Worm (Caenorhabditis elegans) whole organism, midembryonic: Measurements from ENCODE around the gene T21H3.1.

Source experiments
- T22C8.4 ChIP-seq: fragments of 200-800 bp; sonication (Bioruptor generic); IDR thresholded peaks from 2 replicates; pipeline ENCODE4 v1.3.6; 2022; ENCODE audit warnings: missing genetic modification characterization, missing compliant biosample characterization
- cog-1 ChIP-seq: sonication (generic microtip); optimal IDR thresholded peaks from 2 replicates; lab custom pipeline; 2016; ENCODE audit warnings: missing genetic modification characterization, missing compliant biosample characterization
- flt-1 ChIP-seq: fragments of 200-800 bp; sonication (Bioruptor generic); IDR thresholded peaks from 2 replicates; pipeline ENCODE4 v1.3.6; 2022; ENCODE audit warnings: missing genetic modification characterization, missing compliant biosample characterization
- klf-2 ChIP-seq: fragments of 200-800 bp; sonication (Bioruptor generic); conservative IDR thresholded peaks from 2 replicates; pipeline ENCODE4 v1.3.6; 2022; ENCODE audit warnings: missing genetic modification reagents, missing genetic modification characterization, missing compliant biosample characterization
- med-1 ChIP-seq: sonication (generic microtip); optimal IDR thresholded peaks from 2 replicates; lab custom pipeline; 2017; ENCODE audit warnings: missing genetic modification characterization, mild to moderate bottlenecking, missing compliant biosample characterization, antibody characterized with exemption, missing genetic modification reagents; ENCODE audit not compliant: insufficient read depth
- ref-1 ChIP-seq: fragments of 200-800 bp; sonication (Bioruptor generic); conservative IDR thresholded peaks from 2 replicates; pipeline ENCODE4 v1.3.6; 2022; ENCODE audit warnings: missing genetic modification reagents, missing genetic modification characterization, missing compliant biosample characterization
- tab-1 ChIP-seq: fragments of 200-800 bp; sonication (Bioruptor generic); IDR thresholded peaks from 2 replicates; pipeline ENCODE4 v1.3.6; 2022; ENCODE audit warnings: missing genetic modification characterization, missing compliant biosample characterization
- ztf-23 ChIP-seq: fragments of 200-800 bp; sonication (Bioruptor generic); IDR thresholded peaks from 2 replicates; pipeline ENCODE4 v1.3.6; 2022; ENCODE audit warnings: missing genetic modification reagents, missing genetic modification characterization, missing compliant biosample characterization
- ztf-29 ChIP-seq: fragments of 200-800 bp; sonication (Bioruptor generic); IDR thresholded peaks from 2 replicates; pipeline ENCODE4 v1.3.6; 2022; ENCODE audit warnings: missing genetic modification reagents, missing genetic modification characterization, missing compliant biosample characterization

DNA sequence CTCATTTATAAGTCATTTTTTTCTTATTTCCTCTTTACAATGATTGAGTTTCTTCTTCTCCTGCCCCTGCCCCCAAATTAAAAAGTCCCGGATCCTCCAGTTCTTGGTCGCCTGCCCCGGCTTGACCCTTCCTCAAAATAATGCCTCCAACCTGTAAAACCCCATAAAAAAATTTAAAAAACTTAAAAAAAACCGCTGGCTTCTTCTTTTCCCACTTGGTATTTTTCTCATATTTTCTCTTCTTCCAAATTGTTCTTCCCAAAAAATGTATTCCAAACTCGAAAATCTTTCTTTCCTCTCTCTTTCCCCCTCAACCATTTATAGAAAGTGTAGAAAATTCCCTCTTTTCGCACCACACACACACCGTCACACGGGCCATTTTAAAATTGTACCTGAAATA, 19.1 kb upstream of the T21H3.1 start:
- TF ChIP-seq ztf-23 (GFP tag; lab: Robert Waterston, UW) (no peak), ref-1 (GFP tag; lab: Robert Waterston, UW) (no peak), med-1 (GFP tag; lab: Kevin White, UChicago) (no peak), tab-1 (GFP tag; lab: Robert Waterston, UW) (no peak), T22C8.4 (GFP tag; lab: Robert Waterston, UW) (no peak), ztf-29 (GFP tag; lab: Robert Waterston, UW) (no peak), flt-1 (GFP tag; lab: Robert Waterston, UW) (no peak), cog-1 (no peak), klf-2 (no peak)
